Fruit fly (Drosophila melanogaster): ENCODE measurements around the gene CG15317.

Gene CG15317

dm6 chrX:9605783-9606182 lies 49.4 kb upstream of the CG15317 start, which contains the start of gene Lst8 (continued):
- TF ChIP-seq MBD-R2 (GFP tag; IDR thresholded peaks at IDR 0.05), result peak; percentile 70
- TF ChIP-seq knrl (GFP tag; IDR thresholded peaks at IDR 0.05; ENCODE audit: partially characterized antibody), result peak; percentile 38; the same call in 1 of the 3 replicates
- peak; percentile 61; the same call in 3 of the 4 replicates for TF ChIP-seq Dll (GFP tag; IDR thresholded peaks at IDR 0.05; ENCODE audit: partially characterized antibody)
- TF ChIP-seq corto (GFP tag; optimal IDR thresholded peaks at IDR 0.05), result no peak
- peak; percentile 23 for TF ChIP-seq lilli (GFP tag; optimal IDR thresholded peaks at IDR 0.05)
- peak in 1 of 2 experiments; percentile 12 for TF ChIP-seq Pdp1 (GFP tag; optimal IDR thresholded peaks at IDR 0.05)
- no peak for TF ChIP-seq CG2712 (tag; optimal IDR thresholded peaks at IDR 0.05)
- TF ChIP-seq CG43689 (GFP tag; IDR thresholded peaks at IDR 0.05), result no peak
- TF ChIP-seq CG13624 (GFP tag; optimal IDR thresholded peaks at IDR 0.05), result no peak
- TF ChIP-seq CG12104 (GFP tag; optimal IDR thresholded peaks at IDR 0.05), result no peak

- TF ChIP-seq Deaf1 (tag; optimal IDR thresholded peaks at IDR 0.05) (no peak), Ssrp (tag; optimal IDR thresholded peaks at IDR 0.05) (no peak), HmgZ (tag; optimal IDR thresholded peaks at IDR 0.05) (peak; percentile 41), CG13287 (GFP tag; IDR thresholded peaks at IDR 0.05; ENCODE audit: partially characterized antibody) (peak; percentile 91), unc-4 (GFP tag; IDR thresholded peaks at IDR 0.05; ENCODE audit: partially characterized antibody) (peak; percentile 92), CG5180 (GFP tag; optimal IDR thresholded peaks at IDR 0.05) (peak; percentile 56), CG9797 (GFP tag; optimal IDR thresholded peaks at IDR 0.05) (no peak), lov (optimal IDR thresholded peaks at IDR 0.05) (no peak), lov (GFP tag; IDR thresholded peaks at IDR 0.05) (no peak), Six4 (GFP tag; optimal IDR thresholded peaks at IDR 0.05) (no peak), PHDP (tag; optimal IDR thresholded peaks at IDR 0.05) (no peak), CG14050 (GFP tag; IDR thresholded peaks at IDR 0.05) (no peak), Side (GFP tag; optimal IDR thresholded peaks at IDR 0.05) (no peak), luna (GFP tag; optimal IDR thresholded peaks at IDR 0.05) (no peak), cad (GFP tag; optimal IDR thresholded peaks at IDR 0.05) (no peak), CG42726 (GFP tag; IDR thresholded peaks at IDR 0.05; ENCODE audit: partially characterized antibody) (peak; percentile 92), CG6791 (GFP tag; IDR thresholded peaks at IDR 0.05; ENCODE audit: partially characterized antibody) (peak; percentile 93), sd (tag; optimal IDR thresholded peaks at IDR 0.05) (peak; percentile 19), Bgb (GFP tag; IDR thresholded peaks at IDR 0.05; ENCODE audit: partially characterized antibody) (peak; percentile 93), peb (GFP tag; IDR thresholded peaks at IDR 0.05) (no peak), CG11560 (tag; IDR thresholded peaks at IDR 0.05) (no peak), sug (tag; optimal IDR thresholded peaks at IDR 0.05) (peak; percentile 38), Optix (GFP tag; IDR thresholded peaks at IDR 0.05) (no peak), pzg (GFP tag; optimal IDR thresholded peaks at IDR 0.05) (peak; percentile 93), grn (GFP tag; optimal IDR thresholded peaks at IDR 0.05) (peak; percentile 33), grau (tag; optimal IDR thresholded peaks at IDR 0.05) (peak; percentile 5), inv (GFP tag; IDR thresholded peaks at IDR 0.05; ENCODE audit: partially characterized antibody) (peak; percentile 81), bbx (GFP tag; IDR thresholded peaks at IDR 0.05; ENCODE audit: partially characterized antibody) (peak; percentile 94), E2f2 (GFP tag; IDR thresholded peaks at IDR 0.05) (peak; percentile 69), CG17829 (tag; optimal IDR thresholded peaks at IDR 0.05) (peak; percentile 34), Rfx (GFP tag; IDR thresholded peaks at IDR 0.05) (peak; percentile 38), CG6683 (GFP tag; optimal IDR thresholded peaks at IDR 0.05) (no peak), gfzf (GFP tag; optimal IDR thresholded peaks at IDR 0.05) (peak; percentile 48), CG1602 (GFP tag; optimal IDR thresholded peaks at IDR 0.05) (no peak), Tbp (GFP tag; optimal IDR thresholded peaks at IDR 0.05) (no peak), dmrt11E (tag; optimal IDR thresholded peaks at IDR 0.05) (no peak), MBD-R2 (GFP tag; IDR thresholded peaks at IDR 0.05) (peak; percentile 56), tna (GFP tag; IDR thresholded peaks at IDR 0.05; ENCODE audit: partially characterized antibody) (peak; percentile 78)
Measured at dm6 chrX:9600818-9601732, 44.7 kb upstream of the CG15317 start, which contains the start of gene Gga. Gene Gga, plus strand, starts transcription at chrX:9601030.

Measured in whole organism, embryonic.